Worm (Caenorhabditis elegans) whole organism, L3 larva: ENCODE measurements around the gene F42G2.5.

Experiments used
- fkh-10 ChIP-seq: sonication (generic microtip); optimal IDR thresholded peaks from 2 replicates; lab custom pipeline; 2017; ENCODE audit warnings: missing biosample characterization, missing genetic modification reagents, missing genetic modification characterization
- nhr-12 ChIP-seq: fragments of 150-350 bp; optimal IDR thresholded peaks from 2 replicates; lab custom pipeline; 2014; ENCODE audit warnings: missing biosample characterization, missing genetic modification characterization
- nhr-23 ChIP-seq: fragments of 150-350 bp; optimal IDR thresholded peaks from 2 replicates; lab custom pipeline; 2014; ENCODE audit warnings: missing biosample characterization, missing genetic modification reagents, missing genetic modification characterization
- zag-1 ChIP-seq: fragments of 150-350 bp; optimal IDR thresholded peaks from 2 replicates; lab custom pipeline; 2014; ENCODE audit warnings: missing biosample characterization, missing genetic modification characterization

DNA sequence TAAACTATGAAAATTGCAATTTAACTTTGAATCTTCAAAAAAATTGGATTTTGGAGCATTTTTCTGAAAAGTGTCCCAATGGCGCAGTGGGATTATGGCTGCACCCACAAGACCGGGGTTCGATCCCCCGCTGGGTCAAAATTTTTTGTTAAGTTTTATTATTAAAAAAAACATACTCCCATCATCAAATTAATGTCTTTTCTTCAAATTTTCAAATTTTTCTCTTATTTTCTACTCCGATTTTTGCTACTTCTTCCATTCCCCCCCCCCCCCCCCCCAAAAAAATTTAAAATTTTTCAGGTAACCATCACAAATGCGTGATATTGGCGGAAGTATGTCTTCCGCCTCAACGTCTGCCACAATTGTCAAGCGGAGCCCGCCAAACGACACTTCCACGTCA is 25.2 kb upstream of the F42G2.5 start, which contains the start of gene vab-19:
- TF ChIP-seq zag-1 (no peak), nhr-23 (tag; lab: Kevin White, UChicago) (no peak), fkh-10 (GFP tag; lab: Kevin White, UChicago) (no peak), nhr-12 (tag; lab: Kevin White, UChicago) (no peak)
